Worm (Caenorhabditis elegans) whole organism, L2 larva: ENCODE data around the gene Y51H7BR.8.

ENCODE experiments used
- F13H6.1 ChIP-seq: sonication (generic microtip); optimal IDR thresholded peaks from 2 replicates; lab custom pipeline; 2016; ENCODE audit warnings: missing genetic modification characterization, missing compliant biosample characterization
- ama-1 ChIP-seq: fragments of 150-350 bp; optimal IDR thresholded peaks from 2 replicates; lab custom pipeline; 2018; ENCODE audit warnings: inconsistent platforms
- dmd-4 ChIP-seq: sonication (generic microtip); optimal IDR thresholded peaks from 2 replicates; lab custom pipeline; 2017; ENCODE audit warnings: missing biosample characterization, missing genetic modification characterization
- skn-1 ChIP-seq: sonication (generic microtip); optimal IDR thresholded peaks from 2 replicates; lab custom pipeline; 2017; ENCODE audit warnings: missing biosample characterization, missing genetic modification characterization
- snpc-4 ChIP-seq: fragments of 150-350 bp; optimal IDR thresholded peaks from 2 replicates; lab custom pipeline; 2014; ENCODE audit warnings: missing biosample characterization, missing genetic modification characterization

DNA sequence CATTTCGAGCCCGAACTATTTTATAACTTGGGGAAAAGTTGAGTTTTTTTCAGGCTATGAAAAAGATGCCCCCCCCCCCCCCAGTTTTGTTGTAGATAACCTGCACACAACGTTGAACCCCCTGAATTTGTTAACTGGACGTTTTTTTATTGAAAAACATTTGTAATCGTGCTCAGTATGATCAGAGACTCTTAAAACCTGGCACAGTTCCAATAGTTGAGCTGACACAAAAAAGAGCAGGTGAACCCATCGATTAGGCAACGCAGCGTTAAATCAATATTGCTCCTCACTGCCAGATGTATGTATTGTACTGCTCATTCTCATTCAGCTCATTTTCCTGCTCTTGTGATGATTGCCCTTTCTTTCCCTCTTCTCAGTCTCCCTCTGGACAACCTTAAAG is 26.6 kb downstream of the Y51H7BR.8 start, which contains the start of gene K05F6.12:
- TF ChIP-seq dmd-4 (tag; lab: Kevin White, UChicago) (no peak), ama-1 (lab: Kevin White, UChicago) (no peak), skn-1 (tag; lab: Kevin White, UChicago) (no peak), snpc-4 (tag; lab: Kevin White, UChicago) (no peak), F13H6.1 (tag; lab: Kevin White, UChicago) (no peak)
